Worm (Caenorhabditis elegans) whole organism, L3 larva: Measurements from ENCODE around the gene K09H11.4.

Experiments
- elt-2 ChIP-seq: sonication (generic microtip); optimal IDR thresholded peaks from 2 replicates; lab custom pipeline; 2016; ENCODE audit warnings: missing genetic modification reagents, mild to moderate bottlenecking, missing genetic modification characterization, missing compliant biosample characterization
- fkh-10 ChIP-seq: sonication (generic microtip); optimal IDR thresholded peaks from 2 replicates; lab custom pipeline; 2017; ENCODE audit warnings: missing biosample characterization, missing genetic modification reagents, missing genetic modification characterization
- unc-62 ChIP-seq: fragments of 150-350 bp; sonication (generic microtip); optimal IDR thresholded peaks from 4 replicates; lab custom pipeline; 2014; ENCODE audit warnings: missing biosample characterization, missing genetic modification reagents, missing genetic modification characterization

DNA sequence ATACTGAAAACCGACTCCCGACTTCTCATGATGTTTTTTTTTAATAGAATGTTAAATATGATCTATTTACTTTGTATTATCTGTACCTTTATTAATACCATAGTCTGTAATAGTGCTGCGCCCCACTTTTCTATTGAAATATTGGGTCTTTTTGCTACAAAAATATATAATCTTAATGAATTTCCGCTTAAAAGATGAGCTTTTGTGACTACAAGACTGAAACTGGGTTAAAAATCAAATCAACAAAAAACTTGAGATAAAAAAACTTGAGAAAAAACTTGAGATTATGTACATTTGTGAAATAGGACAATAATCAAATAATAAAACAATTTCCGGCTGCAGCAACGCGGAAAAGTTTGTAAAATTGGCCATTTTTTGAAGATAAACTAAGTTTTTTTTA lies 4.4 kb upstream of the K09H11.4 start, which contains the start of gene K09H11.15:
- TF ChIP-seq fkh-10 (GFP tag; lab: Kevin White, UChicago) (no peak), elt-2 (no peak), unc-62 (no peak)
